Fruit fly (Drosophila melanogaster) whole organism, embryonic: ENCODE results near the gene moody.

Experiments
- Abd-B ChIP-seq: fragments of 200-800 bp; sonication (Bioruptor generic); optimal IDR thresholded peaks from 2 replicates; lab custom pipeline; 2018; ENCODE audit warnings: missing biosample characterization, mild to moderate bottlenecking, missing genetic modification characterization, moderate library complexity
- BEAF-32 ChIP-seq: fragments of 200-800 bp; sonication (Bioruptor generic); optimal IDR thresholded peaks from 3 replicates; lab custom pipeline; 2017; ENCODE audit warnings: missing biosample characterization, missing genetic modification characterization, mild to moderate bottlenecking, moderate library complexity, missing genetic modification reagents
- Blimp-1 ChIP-seq: fragments of 200-800 bp; sonication (Bioruptor generic); optimal IDR thresholded peaks from 3 replicates; lab custom pipeline; 2018; ENCODE audit warnings: missing biosample characterization, missing genetic modification characterization, mild to moderate bottlenecking, moderate library complexity, missing genetic modification reagents
- CG1024 ChIP-seq: fragments of 200-800 bp; sonication (Bioruptor generic); IDR thresholded peaks from 2 replicates; pipeline ENCODE4 v1.3.6; 2022; ENCODE audit warnings: missing biosample characterization, missing genetic modification characterization
- CG10366 ChIP-seq: fragments of 200-800 bp; sonication (Bioruptor generic); IDR thresholded peaks from 2 replicates; pipeline ENCODE4 v1.3.6; 2022; ENCODE audit warnings: missing biosample characterization, missing genetic modification characterization
- CG11560 ChIP-seq: fragments of 200-800 bp; sonication (Bioruptor generic); IDR thresholded peaks from 3 replicates; pipeline ENCODE4 v1.3.6; 2022; ENCODE audit warnings: missing biosample characterization, missing genetic modification characterization
- CG14441 ChIP-seq: fragments of 200-800 bp; sonication (Bioruptor generic); IDR thresholded peaks from 2 replicates; pipeline ENCODE4 v1.3.6; 2022; ENCODE audit warnings: missing biosample characterization, missing genetic modification characterization
- CG1529 ChIP-seq: fragments of 200-800 bp; sonication (Bioruptor generic); optimal IDR thresholded peaks from 3 replicates; lab custom pipeline; 2018; ENCODE audit warnings: missing biosample characterization, missing genetic modification characterization
- CG1792 ChIP-seq: fragments of 200-800 bp; sonication (Bioruptor generic); optimal IDR thresholded peaks from 2 replicates; lab custom pipeline; 2016; ENCODE audit warnings: missing biosample characterization, missing genetic modification characterization
- CG18262 ChIP-seq: fragments of 200-800 bp; optimal IDR thresholded peaks from 3 replicates; lab custom pipeline; 2019; ENCODE audit warnings: missing biosample characterization, mild to moderate bottlenecking, missing genetic modification characterization, moderate library complexity
- CG2199 ChIP-seq: fragments of 200-800 bp; sonication (Bioruptor generic); IDR thresholded peaks from 3 replicates; pipeline ENCODE4 v1.3.6; 2022; ENCODE audit warnings: missing biosample characterization, missing genetic modification characterization
- CG3407 ChIP-seq: fragments of 200-800 bp; sonication (Bioruptor generic); optimal IDR thresholded peaks from 2 replicates; lab custom pipeline; 2018; ENCODE audit warnings: missing biosample characterization, mild to moderate bottlenecking, missing genetic modification characterization
- CG42726 ChIP-seq: fragments of 200-800 bp; sonication (Bioruptor generic); IDR thresholded peaks from 2 replicates; pipeline ENCODE4 v1.3.6; 2022; ENCODE audit warnings: missing biosample characterization, missing genetic modification characterization; ENCODE audit not compliant: partially characterized antibody
- CG4424 ChIP-seq: fragments of 200-800 bp; sonication (Bioruptor generic); optimal IDR thresholded peaks from 3 replicates; lab custom pipeline; 2016; ENCODE audit warnings: missing biosample characterization, missing genetic modification characterization
- CG6654 ChIP-seq: fragments of 200-800 bp; sonication (Bioruptor generic); optimal IDR thresholded peaks from 2 replicates; lab custom pipeline; 2017; ENCODE audit warnings: missing biosample characterization, mild to moderate bottlenecking, missing genetic modification characterization
- CG7963 ChIP-seq: fragments of 200-800 bp; sonication (Bioruptor generic); IDR thresholded peaks from 3 replicates; pipeline ENCODE4 v1.3.6; 2022; ENCODE audit warnings: missing biosample characterization, missing genetic modification characterization; ENCODE audit not compliant: partially characterized antibody
- CG9215 ChIP-seq: fragments of 200-800 bp; sonication (Bioruptor generic); IDR thresholded peaks from 2 replicates; pipeline ENCODE4 v1.3.6; 2022; ENCODE audit warnings: missing biosample characterization, missing genetic modification characterization
- Dfd ChIP-seq, 2 experiments: fragments of >200 bp; optimal IDR thresholded peaks; 2 replicates each; lab custom pipeline; 2017; ENCODE audit warnings: missing biosample characterization in 2 of 2, missing genetic modification characterization in 2 of 2
- H2.0 ChIP-seq: fragments of 200-800 bp; sonication (Bioruptor generic); IDR thresholded peaks from 2 replicates; pipeline ENCODE4 v1.3.6; 2022; ENCODE audit warnings: missing biosample characterization, missing genetic modification characterization
- Hr39 ChIP-seq: fragments of >200 bp; optimal IDR thresholded peaks from 2 replicates; lab custom pipeline; 2017
- Jarid2 ChIP-seq: fragments of 200-800 bp; sonication (Bioruptor generic); optimal IDR thresholded peaks from 3 replicates; lab custom pipeline; 2017; ENCODE audit warnings: mild to moderate bottlenecking, missing biosample characterization, missing genetic modification reagents, missing genetic modification characterization
- Nf-YC ChIP-seq: fragments of 200-800 bp; optimal IDR thresholded peaks from 3 replicates; lab custom pipeline; 2019; ENCODE audit warnings: missing biosample characterization, mild to moderate bottlenecking, missing genetic modification characterization, moderate library complexity
- Ravus ChIP-seq: fragments of 200-800 bp; sonication (Bioruptor generic); IDR thresholded peaks from 2 replicates; pipeline ENCODE4 v1.3.6; 2022; ENCODE audit warnings: missing biosample characterization, missing genetic modification characterization
- Rx ChIP-seq: fragments of 200-800 bp; sonication (Bioruptor generic); IDR thresholded peaks from 2 replicates; pipeline ENCODE4 v1.3.6; 2022; ENCODE audit warnings: missing biosample characterization, missing genetic modification characterization
- amos ChIP-seq: fragments of 200-800 bp; sonication (Bioruptor generic); IDR thresholded peaks from 2 replicates; pipeline ENCODE4 v1.3.6; 2022; ENCODE audit warnings: missing biosample characterization, missing genetic modification characterization; ENCODE audit not compliant: partially characterized antibody
- cad ChIP-seq: fragments of >200 bp; optimal IDR thresholded peaks from 2 replicates; lab custom pipeline; 2017; ENCODE audit warnings: missing biosample characterization, missing genetic modification characterization
- cato ChIP-seq: fragments of 200-800 bp; sonication (Bioruptor generic); optimal IDR thresholded peaks from 2 replicates; lab custom pipeline; 2016; ENCODE audit warnings: missing biosample characterization, missing genetic modification characterization, borderline replicate concordance
- corto ChIP-seq: fragments of 200-800 bp; sonication (Bioruptor generic); optimal IDR thresholded peaks from 2 replicates; lab custom pipeline; 2016; ENCODE audit warnings: missing biosample characterization, mild to moderate bottlenecking, missing genetic modification characterization, moderate library complexity
- dimm ChIP-seq: fragments of 200-800 bp; sonication (Bioruptor generic); IDR thresholded peaks from 2 replicates; pipeline ENCODE4 v1.3.6; 2022; ENCODE audit warnings: missing biosample characterization, missing genetic modification characterization
- dmrt99B ChIP-seq: fragments of 200-800 bp; sonication (Bioruptor generic); optimal IDR thresholded peaks from 2 replicates; lab custom pipeline; 2018; ENCODE audit warnings: missing biosample characterization, mild to moderate bottlenecking, missing genetic modification characterization, moderate library complexity
- dysf ChIP-seq: fragments of 200-800 bp; sonication (Bioruptor generic); IDR thresholded peaks from 3 replicates; pipeline ENCODE4 v1.3.6; 2022; ENCODE audit warnings: missing biosample characterization, missing genetic modification characterization
- fd96Cb ChIP-seq: fragments of 200-800 bp; sonication (Bioruptor generic); optimal IDR thresholded peaks from 2 replicates; lab custom pipeline; 2018; ENCODE audit warnings: missing biosample characterization, mild to moderate bottlenecking, missing genetic modification characterization, moderate library complexity
- fu2 ChIP-seq: fragments of 200-800 bp; sonication (Bioruptor generic); optimal IDR thresholded peaks from 2 replicates; lab custom pipeline; 2016; ENCODE audit warnings: missing biosample characterization, missing genetic modification characterization
- hbn ChIP-seq: fragments of 200-800 bp; sonication (Bioruptor generic); IDR thresholded peaks from 2 replicates; pipeline ENCODE4 v1.3.6; 2022; ENCODE audit warnings: missing biosample characterization, missing genetic modification characterization; ENCODE audit not compliant: partially characterized antibody
- ind ChIP-seq: fragments of 200-800 bp; sonication (Bioruptor generic); optimal IDR thresholded peaks from 3 replicates; lab custom pipeline; 2016; ENCODE audit warnings: missing biosample characterization, missing genetic modification characterization
- inv ChIP-seq: fragments of 200-800 bp; sonication (Bioruptor generic); IDR thresholded peaks from 2 replicates; pipeline ENCODE4 v1.3.6; 2022; ENCODE audit warnings: missing biosample characterization, missing genetic modification characterization; ENCODE audit not compliant: partially characterized antibody
- jing ChIP-seq: fragments of 200-800 bp; sonication (Bioruptor generic); optimal IDR thresholded peaks from 2 replicates; lab custom pipeline; 2018; ENCODE audit warnings: missing biosample characterization, mild to moderate bottlenecking, missing genetic modification characterization
- nerfin-2 ChIP-seq: fragments of 200-800 bp; sonication (Bioruptor generic); IDR thresholded peaks from 2 replicates; pipeline ENCODE4 v1.3.6; 2022; ENCODE audit warnings: missing biosample characterization, missing genetic modification characterization; ENCODE audit not compliant: partially characterized antibody
- nmo ChIP-seq: fragments of 200-800 bp; sonication (Bioruptor generic); optimal IDR thresholded peaks from 2 replicates; lab custom pipeline; 2018; ENCODE audit warnings: missing biosample characterization, mild to moderate bottlenecking, missing genetic modification characterization, moderate library complexity
- org-1 ChIP-seq: fragments of 200-800 bp; sonication (Bioruptor generic); optimal IDR thresholded peaks from 2 replicates; lab custom pipeline; 2017; ENCODE audit warnings: missing biosample characterization, missing genetic modification characterization
- otp ChIP-seq: fragments of 200-800 bp; sonication (Bioruptor generic); IDR thresholded peaks from 3 replicates; pipeline ENCODE4, ENCODE4 v1.3.6; 2022; ENCODE audit warnings: missing biosample characterization, missing genetic modification characterization
- pnt ChIP-seq: fragments of 200-800 bp; sonication (Bioruptor generic); optimal IDR thresholded peaks from 3 replicates; lab custom pipeline; 2016; ENCODE audit warnings: missing biosample characterization, missing genetic modification characterization
- prd ChIP-seq, 3 experiments: fragments of >200 bp in 2 of 3; fragments of 200-800 bp in 1 of 3; sonication (Bioruptor generic) in 1 of 3; optimal IDR thresholded peaks in 2 of 3; IDR thresholded peaks in 1 of 3; 2 replicates in 2 of 3; 3 replicates in 1 of 3; pipeline versions ENCODE4 v1.3.6 to Lab custom; 2017 to 2022; ENCODE audit warnings: missing biosample characterization in 1 of 3, missing genetic modification characterization in 1 of 3
- repo ChIP-seq: fragments of 200-800 bp; sonication (Bioruptor generic); optimal IDR thresholded peaks from 2 replicates; lab custom pipeline; 2016; ENCODE audit warnings: missing biosample characterization, missing genetic modification characterization
- sima ChIP-seq: fragments of 200-800 bp; sonication (Bioruptor generic); optimal IDR thresholded peaks from 2 replicates; lab custom pipeline; 2016; ENCODE audit warnings: missing biosample characterization, missing genetic modification characterization
- stwl ChIP-seq: fragments of 200-800 bp; sonication (Bioruptor generic); optimal IDR thresholded peaks from 3 replicates; lab custom pipeline; 2018; ENCODE audit warnings: missing biosample characterization, mild to moderate bottlenecking, missing genetic modification characterization, moderate library complexity
- vfl ChIP-seq: fragments of 200-800 bp; sonication (Bioruptor generic); optimal IDR thresholded peaks from 2 replicates; lab custom pipeline; 2016; ENCODE audit warnings: missing biosample characterization, missing genetic modification characterization
- zfh2 ChIP-seq: fragments of 200-800 bp; sonication (Bioruptor generic); optimal IDR thresholded peaks from 2 replicates; lab custom pipeline; 2016; ENCODE audit warnings: missing biosample characterization, missing genetic modification characterization

Gene moody

dm6 chrX:2071878-2072817, 22.2 kb upstream of the moody start, which contains the start of gene Rtca (continued):
- TF ChIP-seq CG6654 (GFP tag; lab: Kevin White, UChicago) (peak; percentile 43), Dfd (GFP tag; optimal IDR thresholded peaks at IDR 0.05; lab: Kevin White, UChicago) (no peak), dysf (GFP tag; lab: Robert Waterston, UW) (peak; percentile 82), fd96Cb (tag; lab: Kevin White, UChicago) (peak; percentile 53), stwl (no peak), CG1024 (GFP tag; lab: Robert Waterston, UW) (no peak), Rx (GFP tag; lab: Robert Waterston, UW) (no peak; the same call in 1 of the 2 replicates), fu2 (peak; percentile 35), dmrt99B (tag; lab: Kevin White, UChicago) (peak; percentile 83), Abd-B (GFP tag; lab: Kevin White, UChicago) (peak; percentile 37), H2.0 (GFP tag; lab: Robert Waterston, UW) (peak; percentile 60), ind (GFP tag; lab: Kevin White, UChicago) (peak; percentile 77), CG3407 (GFP tag; lab: Kevin White, UChicago) (peak; percentile 39), hbn (GFP tag; lab: Robert Waterston, UW) (no peak), CG14441 (GFP tag; lab: Robert Waterston, UW) (peak; percentile 78), BEAF-32 (GFP tag; lab: Kevin White, UChicago) (no peak), org-1 (GFP tag; lab: Kevin White, UChicago) (peak; percentile 76), prd (optimal IDR thresholded peaks at IDR 0.05; lab: Kevin White, UChicago) (no peak), prd (GFP tag; IDR thresholded peaks at IDR 0.05; lab: Robert Waterston, UW) (peak; percentile 74), vfl (GFP tag; lab: Kevin White, UChicago) (peak; percentile 44), dimm (GFP tag; lab: Robert Waterston, UW) (no peak), Nf-YC (tag; lab: Kevin White, UChicago) (peak; percentile 56), nerfin-2 (GFP tag; lab: Robert Waterston, UW) (no peak), jing (GFP tag; lab: Kevin White, UChicago) (peak; percentile 37), zfh2 (peak; percentile 54), cad (GFP tag; lab: Kevin White, UChicago) (no peak), CG1529 (peak; percentile 8), Hr39 (no peak), Ravus (GFP tag; lab: Robert Waterston, UW) (no peak), Blimp-1 (GFP tag; lab: Kevin White, UChicago) (peak; percentile 54), Jarid2 (peak; percentile 6), cato (no peak), repo (GFP tag; lab: Kevin White, UChicago) (peak; percentile 47), corto (no peak), CG11560 (no peak), CG1792 (GFP tag; lab: Kevin White, UChicago) (peak; percentile 13), CG18262 (tag; lab: Kevin White, UChicago) (peak; percentile 60), CG2199 (GFP tag; lab: Robert Waterston, UW) (no peak), CG4424 (GFP tag; lab: Kevin White, UChicago) (peak; percentile 51), sima (GFP tag; lab: Kevin White, UChicago) (peak; percentile 2), amos (GFP tag; lab: Robert Waterston, UW) (peak; percentile 23; the same call in 1 of the 2 replicates), otp (GFP tag; lab: Robert Waterston, UW) (peak; percentile 51; the same call in 1 of the 3 replicates), CG42726 (GFP tag; lab: Robert Waterston, UW) (0 out of 2 replicates have a peak, but pooled peaks have one; percentile 8), CG9215 (GFP tag; lab: Robert Waterston, UW) (peak; percentile 62), nmo (peak; percentile 69), pnt (GFP tag; lab: Kevin White, UChicago) (peak; percentile 44), CG7963 (GFP tag; lab: Robert Waterston, UW) (no peak), inv (GFP tag; lab: Robert Waterston, UW) (no peak), CG10366 (GFP tag; lab: Robert Waterston, UW) (peak; percentile 64)
